Worm (Caenorhabditis elegans) whole organism, midembryonic: ENCODE measurements around the gene F58E6.6.

Source experiments
- T22C8.4 ChIP-seq: fragments of 200-800 bp; sonication (Bioruptor generic); IDR thresholded peaks from 2 replicates; pipeline ENCODE4 v1.3.6; 2022; ENCODE audit warnings: missing genetic modification characterization, missing compliant biosample characterization
- flt-1 ChIP-seq: fragments of 200-800 bp; sonication (Bioruptor generic); IDR thresholded peaks from 2 replicates; pipeline ENCODE4 v1.3.6; 2022; ENCODE audit warnings: missing genetic modification characterization, missing compliant biosample characterization
- med-1 ChIP-seq: sonication (generic microtip); optimal IDR thresholded peaks from 2 replicates; lab custom pipeline; 2017; ENCODE audit warnings: missing genetic modification characterization, mild to moderate bottlenecking, missing compliant biosample characterization, antibody characterized with exemption, missing genetic modification reagents; ENCODE audit not compliant: insufficient read depth
- ref-1 ChIP-seq: fragments of 200-800 bp; sonication (Bioruptor generic); conservative IDR thresholded peaks from 2 replicates; pipeline ENCODE4 v1.3.6; 2022; ENCODE audit warnings: missing genetic modification reagents, missing genetic modification characterization, missing compliant biosample characterization
- tab-1 ChIP-seq: fragments of 200-800 bp; sonication (Bioruptor generic); IDR thresholded peaks from 2 replicates; pipeline ENCODE4 v1.3.6; 2022; ENCODE audit warnings: missing genetic modification characterization, missing compliant biosample characterization
- ztf-23 ChIP-seq: fragments of 200-800 bp; sonication (Bioruptor generic); IDR thresholded peaks from 2 replicates; pipeline ENCODE4 v1.3.6; 2022; ENCODE audit warnings: missing genetic modification reagents, missing genetic modification characterization, missing compliant biosample characterization
- ztf-29 ChIP-seq: fragments of 200-800 bp; sonication (Bioruptor generic); IDR thresholded peaks from 2 replicates; pipeline ENCODE4 v1.3.6; 2022; ENCODE audit warnings: missing genetic modification reagents, missing genetic modification characterization, missing compliant biosample characterization

DNA sequence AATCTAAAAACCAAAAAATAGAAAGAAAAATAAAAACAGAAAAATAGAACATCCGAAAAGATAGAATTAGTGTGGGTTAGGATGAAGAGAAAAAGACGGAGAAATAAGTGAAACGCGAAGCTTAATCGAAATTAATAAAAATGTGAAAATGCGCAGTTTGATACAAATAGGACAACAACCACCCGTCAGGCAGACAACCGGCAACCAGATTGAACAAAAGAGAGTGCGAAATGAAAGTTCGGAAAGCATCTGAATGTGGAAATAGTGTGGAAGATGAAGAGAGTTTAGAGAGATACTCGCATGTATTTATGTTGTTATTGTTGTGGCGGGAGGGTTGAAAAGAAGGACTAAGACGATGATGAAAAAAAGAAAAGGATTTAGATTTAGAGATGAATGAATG lies 5.6 kb upstream of the F58E6.6 start:
- no peak for TF ChIP-seq tab-1 (GFP tag; lab: Robert Waterston, UW)
- no peak for TF ChIP-seq ref-1 (GFP tag; lab: Robert Waterston, UW)
- no peak for TF ChIP-seq med-1
- no peak for TF ChIP-seq flt-1 (GFP tag; lab: Robert Waterston, UW)
- no peak for TF ChIP-seq T22C8.4 (GFP tag; lab: Robert Waterston, UW)
- TF ChIP-seq ztf-29 (GFP tag; lab: Robert Waterston, UW): no peak
- no peak for TF ChIP-seq ztf-23 (GFP tag; lab: Robert Waterston, UW)
